Worm (Caenorhabditis elegans) whole organism, L2 larva: ENCODE data around the gene F54B3.1.

ENCODE experiments used
- C34F6.9 ChIP-seq: fragments of 150-350 bp; optimal IDR thresholded peaks from 2 replicates; lab custom pipeline; 2014; ENCODE audit warnings: missing biosample characterization, missing genetic modification characterization
- ama-1 ChIP-seq: fragments of 150-350 bp; optimal IDR thresholded peaks from 2 replicates; lab custom pipeline; 2018; ENCODE audit warnings: inconsistent platforms
- ceh-82 ChIP-seq: fragments of 150-350 bp; optimal IDR thresholded peaks from 2 replicates; lab custom pipeline; 2014; ENCODE audit warnings: missing biosample characterization, missing genetic modification characterization
- lin-13 ChIP-seq: fragments of 150-350 bp; optimal IDR thresholded peaks from 2 replicates; lab custom pipeline; 2014; ENCODE audit warnings: missing biosample characterization, missing genetic modification reagents, missing genetic modification characterization
- lsy-2 ChIP-seq, 2 experiments: fragments of 150-350 bp in 1 of 2; sonication (generic microtip) in 1 of 2; optimal IDR thresholded peaks; 2 replicates each; lab custom pipeline; 2014 to 2017; ENCODE audit warnings: missing biosample characterization in 2 of 2, missing genetic modification characterization in 2 of 2
- nhr-237 ChIP-seq: fragments of 150-350 bp; optimal IDR thresholded peaks from 2 replicates; lab custom pipeline; 2014; ENCODE audit warnings: missing biosample characterization, missing genetic modification characterization
- nhr-77 ChIP-seq: fragments of 150-350 bp; optimal IDR thresholded peaks from 2 replicates; lab custom pipeline; 2014; ENCODE audit warnings: missing biosample characterization, missing genetic modification characterization
- skn-1 ChIP-seq: sonication (generic microtip); optimal IDR thresholded peaks from 2 replicates; lab custom pipeline; 2017; ENCODE audit warnings: missing biosample characterization, missing genetic modification characterization
- snpc-4 ChIP-seq: fragments of 150-350 bp; optimal IDR thresholded peaks from 2 replicates; lab custom pipeline; 2014; ENCODE audit warnings: missing biosample characterization, missing genetic modification characterization
- ztf-11 ChIP-seq: sonication (generic microtip); optimal IDR thresholded peaks from 2 replicates; lab custom pipeline; 2017; ENCODE audit warnings: missing biosample characterization, missing genetic modification characterization

ce11 chrII:10206425-10206824 is 44.6 kb upstream of the F54B3.1 start, which contains the start of gene T01E8.1:
- TF ChIP-seq C34F6.9 (tag; lab: Kevin White, UChicago) (no peak), snpc-4 (tag; lab: Kevin White, UChicago) (no peak), ceh-82 (tag; lab: Kevin White, UChicago) (no peak), ama-1 (lab: Kevin White, UChicago) (no peak), lin-13 (GFP tag; lab: Kevin White, UChicago) (no peak), skn-1 (no peak), lsy-2 (tag; optimal IDR thresholded peaks at IDR 0.05; lab: Kevin White, UChicago) (no peak), ztf-11 (tag; lab: Kevin White, UChicago) (no peak), nhr-77 (tag; lab: Kevin White, UChicago) (no peak), nhr-237 (tag; lab: Kevin White, UChicago) (no peak)
